Fruit fly (Drosophila melanogaster) ovary, adult (tissue): ENCODE results near the gene cni.

ENCODE experiments used
- CG17801 ChIP-seq: fragments of 200-800 bp; optimal IDR thresholded peaks from 2 replicates; lab custom pipeline; 2019; ENCODE audit warnings: missing biosample characterization, mild to moderate bottlenecking, missing genetic modification characterization, moderate library complexity; ENCODE audit not compliant: partially characterized antibody

The cni gene

DNA sequence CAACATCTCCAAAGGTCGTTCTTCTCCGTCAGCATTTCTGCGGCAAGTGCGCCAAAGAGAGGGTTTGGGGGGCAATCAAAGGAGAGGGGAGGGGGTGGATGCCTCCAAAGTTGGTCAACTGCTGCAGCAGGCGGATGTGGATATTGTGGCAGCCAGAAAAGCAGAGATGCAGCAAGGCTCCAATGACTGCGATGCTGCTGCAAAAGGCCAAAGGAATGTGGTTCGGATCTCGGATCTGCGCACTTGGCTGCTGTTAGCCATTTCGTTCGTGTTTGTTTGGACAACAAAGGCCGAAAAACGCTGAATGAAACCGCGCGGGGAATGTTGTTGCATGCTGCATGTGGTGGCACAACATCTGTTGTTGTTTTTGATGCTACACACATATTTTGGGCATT, 28.5 kb downstream of the cni start:
- no peak for TF ChIP-seq CG17801 (GFP tag; lab: Kevin White, UChicago)

DNA sequence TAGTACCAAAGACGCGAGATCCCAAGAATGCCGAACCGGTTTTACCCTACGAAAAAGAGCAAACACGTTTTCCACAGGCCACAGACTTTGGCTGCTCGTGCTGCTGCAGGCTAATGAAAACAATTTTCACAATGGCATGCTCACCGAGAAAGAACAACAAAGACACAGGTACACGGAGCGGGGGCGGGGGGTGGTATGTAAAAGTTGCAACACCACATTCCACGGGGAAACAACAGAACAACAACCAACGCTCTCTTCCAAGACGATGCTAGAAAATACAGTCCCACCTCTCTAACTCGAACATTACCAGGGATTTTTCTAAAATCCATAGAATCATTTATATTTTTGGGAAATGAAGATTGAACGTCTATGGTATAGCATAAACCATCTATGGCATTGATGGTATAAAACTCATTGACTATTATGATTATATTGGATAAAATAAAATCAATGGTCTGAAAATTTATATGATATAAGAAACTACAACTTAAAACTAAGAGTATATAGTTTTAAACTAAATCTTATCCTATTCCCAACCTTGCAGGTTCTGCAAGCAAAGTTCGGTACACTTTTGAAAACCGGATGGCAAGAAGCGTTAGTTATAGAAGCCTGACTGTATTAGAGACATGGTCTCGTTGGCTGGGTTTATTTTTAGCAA, 29.0 kb downstream of the cni start:
- TF ChIP-seq CG17801 (GFP tag; lab: Kevin White, UChicago) = no peak

DNA sequence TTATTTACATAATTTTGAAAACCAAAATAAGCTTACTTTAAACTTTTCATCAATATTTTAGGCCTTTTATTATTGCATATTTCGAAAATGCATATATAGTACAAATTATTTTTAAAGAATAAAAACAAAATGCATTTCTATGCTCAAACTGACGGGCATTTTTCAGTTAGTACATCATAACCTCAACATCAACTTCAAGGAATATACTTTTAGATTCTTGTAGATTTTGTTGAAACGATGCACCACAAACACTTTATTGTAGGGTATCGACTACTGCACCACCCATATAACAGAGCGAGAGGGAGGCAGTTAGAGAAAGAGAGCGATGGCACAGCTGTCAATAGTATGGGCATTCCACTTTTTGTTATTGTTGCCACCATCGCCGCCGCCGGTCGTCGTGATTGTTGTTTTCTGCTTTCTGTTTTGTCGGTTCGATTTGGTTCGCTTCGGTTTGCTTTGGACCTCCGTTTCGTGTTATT, 30.7 kb downstream of the cni start:
- peak; percentile 81 for TF ChIP-seq CG17801 (GFP tag; lab: Kevin White, UChicago)

DNA sequence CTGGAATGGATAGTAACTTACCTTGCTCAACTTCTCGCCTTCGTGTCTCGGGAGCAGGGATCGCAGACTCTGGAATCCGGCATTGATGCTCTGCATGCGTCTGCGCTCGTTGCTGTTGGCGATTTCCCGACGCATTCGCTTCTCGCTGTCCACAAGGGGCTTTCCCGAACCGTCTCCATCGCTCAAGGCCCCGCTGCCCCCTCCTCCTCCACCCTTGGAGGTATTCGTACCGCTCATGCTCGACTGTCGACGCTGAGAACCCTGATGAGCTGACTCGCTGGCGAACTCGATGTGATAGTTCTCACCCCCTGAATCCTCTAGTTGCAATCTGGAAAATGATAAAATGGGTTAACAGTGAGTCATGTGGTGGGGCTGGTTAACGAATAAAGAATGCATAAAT, 31.7 kb downstream of the cni start:
- TF ChIP-seq CG17801 (GFP tag; lab: Kevin White, UChicago) = no peak

DNA sequence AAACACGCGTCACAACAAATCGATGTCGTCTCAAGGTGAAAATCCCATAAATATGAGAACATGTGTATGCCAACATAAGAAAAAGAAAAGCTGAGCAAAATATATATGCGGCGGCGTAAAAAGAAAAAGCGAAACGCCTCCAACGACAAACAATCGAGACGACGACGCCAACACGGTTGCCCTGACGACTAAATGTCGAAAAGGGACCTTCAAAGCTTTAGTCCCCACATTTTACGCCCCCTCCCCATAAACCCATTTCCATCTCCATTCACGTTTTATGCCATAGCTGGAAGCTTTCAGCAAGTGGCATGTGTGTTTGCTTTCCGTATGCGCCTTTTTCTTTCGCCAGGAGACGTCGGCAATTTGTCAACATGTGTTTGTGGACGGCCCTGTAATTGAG, 32.6 kb downstream of the cni start:
- TF ChIP-seq CG17801 (GFP tag; lab: Kevin White, UChicago) = no peak

DNA sequence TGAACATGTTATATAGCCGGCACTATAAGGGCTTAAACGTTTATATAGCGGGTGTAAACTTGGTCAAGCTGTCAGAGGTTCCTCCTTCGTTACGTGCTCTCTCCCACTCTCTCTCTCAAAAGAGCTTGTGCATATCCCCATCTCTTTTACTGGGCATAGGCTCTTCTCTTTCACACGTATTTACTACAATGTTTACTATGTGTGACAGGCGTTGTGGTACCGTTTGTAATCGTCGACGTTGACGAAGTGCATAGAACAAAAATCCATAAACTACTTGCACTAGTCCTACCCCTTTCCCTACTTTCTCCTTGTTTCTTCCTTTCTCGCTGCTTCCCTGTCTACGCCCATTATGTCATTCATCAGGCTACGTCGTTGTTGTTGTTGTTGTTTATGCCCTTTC, 33.7 kb downstream of the cni start:
- TF ChIP-seq CG17801 (GFP tag; lab: Kevin White, UChicago) = no peak

DNA sequence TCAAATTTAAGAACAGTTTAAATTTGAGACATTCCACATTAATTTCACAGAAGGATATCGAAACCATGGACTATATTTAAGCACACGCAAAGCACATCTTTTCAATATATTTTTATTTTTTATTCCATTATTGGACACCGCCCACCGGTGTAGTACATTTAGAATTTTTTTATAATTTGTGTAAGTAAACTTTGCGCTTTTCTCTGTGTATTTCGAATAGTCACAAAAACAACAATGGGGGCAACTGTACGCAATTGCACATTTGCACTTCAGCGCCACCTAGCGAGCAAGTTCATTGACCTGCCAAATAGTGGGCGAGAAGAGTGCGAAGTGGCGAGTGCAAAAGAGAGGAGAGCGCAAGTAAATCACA, 34.7 kb downstream of the cni start:
- no peak for TF ChIP-seq CG17801 (GFP tag; lab: Kevin White, UChicago)

DNA sequence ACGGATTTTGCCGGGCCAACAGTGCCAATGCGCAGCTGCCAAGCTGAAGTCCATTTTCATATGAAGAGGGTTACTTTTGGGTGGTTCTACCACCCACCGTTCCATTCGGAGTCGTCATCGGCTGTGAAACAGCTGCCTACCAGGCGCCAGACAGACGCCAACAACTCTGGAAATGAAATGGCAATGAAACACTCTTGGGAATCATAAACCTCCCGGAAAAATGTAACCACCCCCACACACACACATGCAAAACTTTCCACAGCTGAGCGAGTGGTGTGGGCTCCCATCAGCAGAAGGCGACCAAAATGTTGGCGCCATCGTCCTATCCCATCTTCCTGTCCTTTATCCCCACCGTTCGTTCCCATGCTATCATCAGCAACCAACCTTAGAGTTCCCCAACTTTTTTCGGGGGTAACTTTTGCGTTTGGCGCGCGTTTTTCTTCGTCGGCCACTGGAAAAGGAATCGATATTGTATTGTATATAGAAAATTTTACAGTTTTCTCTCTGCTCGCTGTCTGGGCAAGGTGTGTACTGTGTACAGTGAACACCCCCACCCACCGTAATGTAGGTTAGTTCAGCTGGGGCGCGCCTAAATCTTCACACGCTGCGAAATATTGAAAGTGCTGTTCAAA, 35.2 kb downstream of the cni start:
- no peak for TF ChIP-seq CG17801 (GFP tag; lab: Kevin White, UChicago)

DNA sequence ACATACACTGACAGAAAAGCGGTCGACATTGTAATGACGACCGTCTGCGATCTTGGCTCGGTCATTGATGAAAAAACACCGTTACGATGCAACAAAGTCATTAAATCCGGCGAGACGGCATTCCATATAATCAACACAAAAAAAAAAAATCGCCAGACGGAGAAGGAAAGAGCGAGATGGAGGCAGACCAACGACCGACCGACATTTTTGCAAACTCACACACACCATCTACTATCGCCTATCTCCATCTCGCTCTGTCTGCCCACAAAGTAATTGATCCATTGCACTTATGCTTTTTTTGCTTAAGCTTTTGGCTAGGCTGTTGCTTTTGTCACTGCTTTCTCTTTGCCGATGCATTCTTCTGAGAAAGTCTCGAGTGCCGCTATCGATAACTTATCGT, 36.4 kb downstream of the cni start:
- no peak for TF ChIP-seq CG17801 (GFP tag; lab: Kevin White, UChicago)

DNA sequence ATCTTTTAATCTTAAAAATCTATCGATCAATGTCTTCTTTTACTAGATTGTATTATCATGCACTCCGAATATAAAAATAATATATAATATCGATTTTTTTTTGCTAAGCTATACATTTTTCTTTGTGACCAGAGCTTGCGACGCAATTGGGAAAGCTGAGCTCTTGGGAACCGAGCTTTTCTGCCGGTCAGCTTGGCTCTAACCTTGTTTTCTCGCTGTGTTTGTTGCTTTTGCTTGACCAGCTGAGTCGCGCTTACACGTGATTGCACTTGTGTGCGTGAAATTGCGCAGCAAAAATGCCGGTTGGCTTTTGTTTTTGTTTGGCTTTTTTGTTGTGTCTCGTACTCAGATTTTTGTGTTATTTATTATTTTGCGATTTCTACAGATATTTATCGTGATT, 37.1 kb downstream of the cni start:
- peak; percentile 35 for TF ChIP-seq CG17801 (GFP tag; lab: Kevin White, UChicago)

DNA sequence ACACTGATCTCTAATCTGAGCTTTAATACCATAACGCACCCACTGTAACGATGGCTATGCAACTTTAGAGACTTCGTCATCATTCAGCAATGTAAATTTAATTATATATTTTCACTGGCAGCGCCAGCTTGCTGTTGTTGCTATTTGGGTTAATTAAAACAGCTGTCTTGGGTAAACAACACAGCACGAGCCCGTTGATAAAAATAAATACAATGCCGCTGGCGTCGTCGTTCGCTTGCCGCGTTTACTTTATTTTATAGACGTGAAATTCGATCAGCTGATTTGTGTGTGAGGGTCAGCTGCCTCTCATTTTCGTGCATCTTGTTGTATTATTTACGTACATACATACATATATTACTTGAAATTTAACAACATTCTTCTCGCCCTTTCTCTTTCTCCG, 37.8 kb downstream of the cni start:
- TF ChIP-seq CG17801 (GFP tag; lab: Kevin White, UChicago) = no peak

DNA sequence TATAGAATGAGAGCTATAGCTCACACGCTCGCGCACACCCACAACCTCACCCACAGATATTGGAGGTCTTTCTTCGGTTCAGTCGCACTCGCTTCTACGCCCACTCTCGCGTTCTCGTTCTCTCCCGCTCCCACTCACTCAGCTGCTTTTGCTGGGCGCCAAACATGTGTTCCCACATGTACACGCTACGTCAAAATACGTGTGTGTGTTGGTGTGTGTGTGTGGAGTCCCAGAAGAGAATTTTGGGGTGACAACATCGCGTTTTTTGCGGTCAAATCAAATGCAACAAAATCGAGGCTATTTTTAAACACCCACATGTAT, 39.1 kb downstream of the cni start:
- no peak for TF ChIP-seq CG17801 (GFP tag; lab: Kevin White, UChicago)

DNA sequence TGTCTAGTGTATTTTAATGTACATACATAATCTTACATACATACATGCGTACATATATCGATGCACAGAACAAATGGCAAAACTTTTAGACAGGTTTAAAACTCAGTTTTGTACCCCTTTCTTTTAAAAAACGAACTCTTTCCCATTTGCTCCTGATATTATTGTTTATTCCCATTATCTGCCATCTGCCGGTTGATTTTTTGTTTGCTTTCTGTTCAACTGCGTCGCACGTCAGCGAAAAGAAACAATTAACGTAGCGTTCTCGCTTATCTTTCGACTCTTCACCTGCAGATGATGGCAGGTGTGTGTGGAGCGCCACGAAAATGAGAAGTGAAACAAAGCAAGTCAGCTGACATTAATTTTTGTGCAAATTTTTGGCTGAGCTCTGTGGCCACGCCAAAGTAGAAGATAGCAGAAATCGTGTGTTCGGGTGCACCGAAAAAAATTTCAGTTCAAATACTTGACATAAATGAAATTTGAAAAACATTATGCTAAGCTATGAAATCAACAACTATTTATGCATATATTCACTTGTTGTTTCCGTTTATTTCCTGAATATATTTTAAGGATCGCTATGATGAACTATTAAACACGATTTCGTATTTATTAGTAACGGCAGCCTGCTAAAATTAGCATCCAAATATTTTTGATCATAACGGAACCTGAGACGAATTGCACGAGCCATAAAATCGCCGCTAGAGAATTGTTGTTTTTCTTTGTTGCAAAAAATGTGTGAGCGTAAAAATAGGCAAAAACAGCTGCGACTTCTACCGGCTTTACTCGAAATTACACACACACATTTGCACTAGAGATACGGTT, 39.6 kb downstream of the cni start:
- peak; percentile 43 for TF ChIP-seq CG17801 (GFP tag; lab: Kevin White, UChicago)

DNA sequence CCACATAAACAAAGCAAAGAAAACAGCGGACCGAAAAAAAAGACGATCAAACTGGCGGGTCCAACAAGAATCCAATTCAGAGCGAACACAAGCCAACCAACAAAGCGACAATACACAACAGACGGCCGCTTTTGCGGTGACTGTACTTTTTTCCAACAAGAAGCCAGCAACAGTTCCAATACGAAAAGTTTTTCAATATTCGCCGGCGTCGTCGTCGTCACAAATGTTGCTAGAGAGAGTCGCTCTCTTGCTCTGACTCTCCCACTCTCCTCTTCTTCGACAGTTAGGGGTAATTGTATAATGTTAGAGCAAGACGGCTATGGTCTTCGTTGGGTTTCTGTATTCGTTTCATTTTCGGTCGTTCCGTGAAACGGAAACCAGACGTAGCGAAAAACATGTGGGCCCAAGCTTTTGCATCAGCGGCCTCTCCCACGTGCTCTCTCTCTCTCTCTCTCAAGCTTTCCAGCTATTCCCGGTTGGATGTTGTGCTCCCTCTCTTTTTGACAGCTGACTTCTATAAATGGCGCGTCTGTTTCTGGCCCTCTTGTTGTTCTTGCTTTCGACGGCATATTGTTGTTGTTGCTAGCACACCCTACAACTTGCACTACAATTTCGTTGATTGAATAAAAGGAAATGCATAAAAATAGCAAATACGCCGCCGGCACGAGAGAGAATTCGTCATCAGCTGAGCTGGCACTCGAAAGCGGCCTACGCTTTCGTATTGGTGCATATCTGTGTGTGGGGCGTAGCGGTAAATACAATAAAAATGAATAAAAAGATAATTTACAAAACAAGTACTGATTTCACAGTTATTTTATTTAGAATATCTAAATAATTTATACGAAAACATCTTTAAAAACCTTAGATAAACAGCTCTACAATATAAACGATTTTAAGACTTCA, 41.0 kb downstream of the cni start:
- peak; percentile 90 for TF ChIP-seq CG17801 (GFP tag; lab: Kevin White, UChicago)

DNA sequence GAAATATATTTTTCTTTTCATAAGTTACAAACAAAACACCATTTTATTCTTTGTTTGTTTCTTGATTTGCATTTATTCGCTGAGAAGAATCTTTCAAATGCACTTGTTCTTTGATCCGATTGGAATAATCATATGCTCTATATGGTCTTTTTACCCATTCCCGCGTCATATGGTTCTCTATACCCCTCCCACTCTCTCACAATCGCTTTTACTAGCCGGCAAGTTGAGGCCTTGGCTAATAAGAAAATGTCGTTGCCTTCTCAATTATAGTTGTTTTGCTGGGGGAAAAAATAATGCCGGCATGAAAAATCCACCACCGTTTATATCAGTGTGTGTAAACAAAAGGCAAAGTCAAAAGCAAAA, 41.7 kb downstream of the cni start:
- no peak for TF ChIP-seq CG17801 (GFP tag; lab: Kevin White, UChicago)
